Fruit fly (Drosophila melanogaster) whole organism, adult: ENCODE measurements around the gene mag.

Experiments
- CG12768 ChIP-seq: fragments of 200-800 bp; sonication (Bioruptor generic); optimal IDR thresholded peaks from 2 replicates; lab custom pipeline; 2017; ENCODE audit warnings: missing biosample characterization, missing genetic modification characterization, mild to moderate bottlenecking, moderate library complexity, missing genetic modification reagents
- CG7045 ChIP-seq: fragments of 200-800 bp; sonication (Bioruptor generic); optimal IDR thresholded peaks from 2 replicates; lab custom pipeline; 2017; ENCODE audit warnings: missing biosample characterization, mild to moderate bottlenecking, missing genetic modification characterization
- Hr96 ChIP-seq: fragments of 200-800 bp; sonication (Bioruptor generic); optimal IDR thresholded peaks from 2 replicates; lab custom pipeline; 2016; ENCODE audit warnings: missing biosample characterization, missing genetic modification characterization
- Mnt ChIP-seq: fragments of 200-800 bp; sonication (Bioruptor generic); optimal IDR thresholded peaks from 2 replicates; lab custom pipeline; 2016; ENCODE audit warnings: missing biosample characterization, mild to moderate bottlenecking, missing genetic modification characterization
- bab1 ChIP-seq: fragments of 200-800 bp; sonication (Bioruptor generic); optimal IDR thresholded peaks from 3 replicates; lab custom pipeline; 2019; ENCODE audit warnings: missing biosample characterization, mild to moderate bottlenecking, missing genetic modification characterization, moderate library complexity

dm6 chr3L:20498204-20498603 lies 37.7 kb downstream of the mag start:
- TF ChIP-seq Hr96 (GFP tag; lab: Kevin White, UChicago) (no peak), Mnt (GFP tag; lab: Kevin White, UChicago) (no peak), bab1 (GFP tag; lab: Kevin White, UChicago) (no peak), CG7045 (GFP tag; lab: Kevin White, UChicago) (no peak), CG12768 (no peak)
